Worm (Caenorhabditis elegans): ENCODE measurements around the gene unc-78.

The unc-78 gene

DNA sequence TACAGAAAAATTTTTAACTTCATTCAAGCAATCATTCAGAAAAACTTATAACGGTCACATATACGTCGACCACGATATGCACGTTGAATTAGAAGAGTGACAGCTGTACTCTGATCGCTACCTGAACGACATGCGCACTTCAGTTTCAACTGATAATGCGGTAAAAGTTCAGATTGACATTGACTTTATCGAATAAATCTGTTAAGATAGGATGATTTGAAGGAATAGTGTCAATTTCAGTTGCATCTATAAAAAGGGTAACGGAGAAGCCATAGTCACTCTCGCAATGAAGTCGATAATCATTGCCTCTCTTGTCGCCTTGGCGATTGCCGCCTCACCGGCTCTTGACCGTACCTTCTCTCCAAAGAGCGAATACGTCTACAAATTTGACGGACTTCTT lies 8.2 kb downstream of the unc-78 start, which contains the start of gene vit-5:
Gene vit-5 (plus strand): TSS at position 277 of the 400 bp plus-strand sequence.
- TF ChIP-seq unc-62 (GFP tag; optimal IDR thresholded peaks at IDR 0.05): no peak

DNA sequence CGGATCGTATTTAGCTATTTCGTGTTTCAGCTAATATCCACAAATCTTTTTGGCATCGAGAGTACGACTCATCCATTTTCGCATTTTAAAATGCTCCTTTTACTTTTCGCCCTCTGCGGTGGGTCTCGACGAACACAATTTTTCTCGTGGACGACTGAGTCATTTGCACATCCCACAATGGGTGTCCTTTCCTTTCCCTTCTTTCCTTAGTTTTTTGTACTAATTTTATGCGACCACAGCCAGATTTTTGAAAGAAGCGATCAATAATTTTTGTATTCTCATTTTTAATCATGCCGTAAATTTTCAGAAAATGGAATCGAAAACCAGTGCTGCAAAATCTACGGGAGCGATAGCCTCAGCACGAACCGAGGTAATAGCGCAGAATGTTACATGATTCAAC lies 9.7 kb downstream of the unc-78 start, which contains the start of gene C04F6.9:
Gene C04F6.9 (plus strand): TSS at position 301 of the 400 bp plus-strand sequence.
- no peak for TF ChIP-seq unc-62 (GFP tag; optimal IDR thresholded peaks at IDR 0.05)

DNA sequence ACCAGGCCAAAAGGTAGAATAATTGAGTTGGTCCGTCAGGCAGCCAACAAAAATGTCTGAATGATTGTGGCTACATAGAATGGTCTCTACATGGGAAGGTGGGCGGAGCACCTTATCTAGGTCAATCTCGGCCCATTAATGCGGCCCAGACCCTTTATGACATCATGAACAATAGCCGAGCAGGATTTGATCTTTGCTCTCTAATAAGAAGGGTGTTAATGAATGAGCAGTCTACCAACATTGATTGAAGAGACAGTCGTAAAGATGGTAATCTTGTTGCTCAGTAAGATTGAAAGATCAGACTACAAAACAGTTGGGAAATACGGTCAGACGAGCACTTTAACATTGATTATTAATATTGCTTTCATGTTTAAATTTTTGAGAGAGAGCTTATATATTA lies 11.0 kb downstream of the unc-78 start:
- TF ChIP-seq unc-62 (GFP tag; optimal IDR thresholded peaks at IDR 0.05): no peak

DNA sequence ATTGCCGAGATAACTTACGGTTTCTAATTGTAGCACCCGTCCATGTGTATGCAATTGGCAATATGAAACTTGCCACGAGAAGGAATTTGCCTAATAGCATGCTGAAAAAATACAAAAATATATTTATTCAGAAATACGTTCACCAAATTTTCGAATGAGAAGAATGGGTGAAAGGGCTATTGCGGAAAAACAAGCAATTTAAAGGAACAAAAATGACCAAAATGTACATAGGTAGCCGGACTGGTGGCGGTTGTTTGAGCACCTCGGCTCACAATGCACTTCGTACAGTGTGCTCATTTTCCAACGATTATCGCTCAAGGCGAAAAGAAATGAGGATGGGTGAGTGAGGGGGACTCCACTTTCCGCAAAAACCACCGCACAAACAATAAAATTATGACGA lies 11.5 kb downstream of the unc-78 start, which contains the start of gene cht-1:
Gene cht-1 (minus strand): TSS at position 101 of the 400 bp plus-strand sequence.
- no peak for TF ChIP-seq unc-62 (GFP tag; optimal IDR thresholded peaks at IDR 0.05)

DNA sequence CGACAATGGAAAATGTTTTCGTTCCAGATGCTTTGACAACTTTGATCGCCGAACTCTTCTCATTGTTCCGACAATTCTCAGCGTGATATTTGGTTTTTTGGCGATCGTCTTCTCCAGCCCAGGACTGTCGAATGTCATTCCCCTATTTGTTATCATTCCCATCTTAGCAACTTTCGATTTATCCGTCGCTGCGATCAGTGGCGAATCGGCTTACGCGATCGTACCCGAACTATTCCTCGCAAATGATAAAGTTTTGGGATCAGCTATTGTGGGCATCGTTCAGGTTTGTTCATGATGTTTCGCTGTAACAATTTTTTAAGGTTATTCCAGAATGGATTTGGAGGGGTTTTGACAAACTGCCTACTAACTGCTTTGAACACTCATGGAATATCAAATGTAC lies 14.7 kb downstream of the unc-78 start:
- no peak for TF ChIP-seq unc-62 (GFP tag; optimal IDR thresholded peaks at IDR 0.05)

DNA sequence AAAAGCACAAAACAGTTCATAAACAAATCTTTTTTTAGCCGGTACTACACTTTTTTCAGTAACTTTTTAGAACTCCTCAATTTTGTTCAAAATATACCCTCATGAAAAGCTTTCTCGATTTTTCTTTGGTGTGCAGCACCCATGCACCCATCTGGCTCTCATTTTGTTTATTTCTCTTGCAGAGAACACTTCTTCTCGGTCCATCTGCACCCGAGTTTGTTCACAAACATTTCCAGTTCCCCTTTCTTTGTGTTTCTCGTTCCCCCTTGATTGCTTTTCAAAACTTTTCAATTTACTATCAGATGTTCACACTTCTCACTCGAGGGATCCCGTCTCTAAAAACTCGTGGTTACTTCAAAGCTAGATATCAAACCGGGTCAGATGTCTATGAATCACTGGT lies 17.9 kb downstream of the unc-78 start, which contains the start of gene slcf-2:
Gene slcf-2 (plus strand): TSS at position 301 of the 400 bp plus-strand sequence.
- no peak for TF ChIP-seq unc-62 (GFP tag; optimal IDR thresholded peaks at IDR 0.05)

DNA sequence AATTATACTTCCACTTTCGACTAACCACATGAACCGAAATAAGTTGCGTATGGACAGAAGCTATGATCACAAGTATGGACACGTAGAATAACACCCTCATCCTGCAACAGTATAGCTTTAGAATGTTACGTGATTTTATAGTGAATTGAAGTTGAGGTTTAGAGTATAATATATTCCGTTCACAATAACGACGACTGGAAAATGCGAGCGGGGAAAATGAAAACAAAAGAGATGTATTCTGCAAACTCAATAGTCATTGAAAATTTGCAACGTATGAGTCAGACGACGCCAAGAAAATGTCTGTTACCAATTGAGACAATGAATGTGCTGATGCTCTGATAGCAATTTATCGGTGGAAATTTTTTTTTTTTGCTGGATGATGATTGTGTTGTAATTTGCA lies 26.1 kb downstream of the unc-78 start, which contains the start of gene acp-1:
Gene acp-1 (minus strand): TSS at position 101 of the 400 bp plus-strand sequence.
- no peak for TF ChIP-seq unc-62 (GFP tag; optimal IDR thresholded peaks at IDR 0.05)

DNA sequence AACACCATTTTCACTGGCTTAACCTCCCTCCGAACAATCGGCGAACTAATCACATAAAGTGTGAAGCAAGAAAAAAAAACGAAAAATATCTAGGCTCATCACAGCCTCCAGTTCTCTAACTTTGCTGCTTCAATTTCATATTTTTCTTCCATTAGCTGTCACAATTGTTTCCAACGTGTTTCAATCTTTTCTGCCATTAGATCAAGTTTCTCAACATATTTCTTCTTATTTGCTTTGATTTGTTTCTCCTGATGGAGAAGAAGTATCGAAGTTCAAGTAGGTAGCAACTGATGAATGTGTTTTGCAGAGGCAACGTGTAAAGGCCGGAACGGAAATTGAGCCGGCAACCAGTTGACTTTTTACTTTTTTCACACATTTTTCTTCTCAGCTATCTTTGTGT lies 31.2 kb downstream of the unc-78 start, which contains the start of gene ZK563.7:
Gene ZK563.7 (plus strand): TSS at position 301 of the 400 bp plus-strand sequence.
- no peak for TF ChIP-seq unc-62 (GFP tag; optimal IDR thresholded peaks at IDR 0.05)

DNA sequence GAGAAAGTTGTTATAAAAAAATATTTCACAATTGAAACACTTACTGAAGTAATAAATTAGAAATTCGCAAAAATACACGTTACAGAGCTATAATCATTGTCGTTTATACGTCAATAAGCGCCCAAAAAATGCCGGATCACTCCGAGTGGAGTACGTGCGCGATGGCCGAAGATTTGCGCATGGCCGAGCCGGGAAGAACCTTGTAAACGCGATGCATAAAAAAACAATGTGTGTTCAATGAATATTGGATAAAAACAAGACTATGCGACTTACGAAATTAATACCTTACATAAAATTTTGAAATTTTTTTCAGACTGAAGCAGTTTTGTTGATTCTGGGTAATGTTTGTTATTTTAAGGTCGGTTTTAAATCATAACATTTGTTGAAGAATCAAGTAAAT lies 32.3 kb downstream of the unc-78 start, which contains the start of gene sorf-1:
Gene sorf-1 (minus strand): TSS at position 135 of the 400 bp plus-strand sequence.
- no peak for TF ChIP-seq unc-62 (GFP tag; optimal IDR thresholded peaks at IDR 0.05)

DNA sequence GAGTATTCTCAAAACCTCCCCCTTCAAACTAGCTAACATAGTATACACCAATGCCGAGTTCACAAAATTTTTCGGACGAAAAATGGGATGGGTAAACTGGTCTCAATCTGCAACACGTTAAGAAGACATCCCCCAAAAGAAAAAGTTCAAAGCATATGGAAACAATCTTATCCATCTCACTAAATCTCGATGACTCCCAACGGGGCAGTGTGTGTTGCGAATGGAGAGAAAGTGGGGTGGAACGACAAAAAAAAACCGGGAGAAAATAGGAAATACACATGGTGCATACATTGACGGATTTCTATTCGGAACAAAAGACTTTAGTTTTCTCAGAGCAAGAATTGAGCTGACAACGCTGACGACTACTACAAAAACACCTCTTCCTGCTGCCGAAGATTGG lies 36.1 kb downstream of the unc-78 start:
- no peak for TF ChIP-seq unc-62 (GFP tag; optimal IDR thresholded peaks at IDR 0.05)

DNA sequence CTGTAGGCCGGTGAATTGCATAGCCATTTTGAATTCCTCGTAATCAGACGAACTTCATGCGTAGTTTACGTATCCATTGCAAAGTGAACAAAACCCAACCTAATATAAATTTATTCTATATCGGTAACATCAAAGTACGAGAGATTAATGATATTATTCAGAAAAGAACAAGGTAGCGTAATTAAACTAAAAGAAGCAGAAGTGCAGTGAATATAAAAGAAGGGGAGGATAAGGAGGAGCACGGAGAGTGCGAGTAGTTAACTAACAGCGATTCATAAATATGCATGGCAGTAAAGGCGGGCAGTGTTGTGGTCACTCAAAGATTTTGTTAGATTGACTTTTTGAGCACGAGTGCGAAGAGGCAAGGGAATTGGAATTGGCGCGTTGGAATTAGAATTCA lies 36.8 kb downstream of the unc-78 start, which contains the start of gene clc-3:
Gene clc-3 (minus strand): TSS at position 101 of the 400 bp plus-strand sequence.
- no peak for TF ChIP-seq unc-62 (GFP tag; optimal IDR thresholded peaks at IDR 0.05)

DNA sequence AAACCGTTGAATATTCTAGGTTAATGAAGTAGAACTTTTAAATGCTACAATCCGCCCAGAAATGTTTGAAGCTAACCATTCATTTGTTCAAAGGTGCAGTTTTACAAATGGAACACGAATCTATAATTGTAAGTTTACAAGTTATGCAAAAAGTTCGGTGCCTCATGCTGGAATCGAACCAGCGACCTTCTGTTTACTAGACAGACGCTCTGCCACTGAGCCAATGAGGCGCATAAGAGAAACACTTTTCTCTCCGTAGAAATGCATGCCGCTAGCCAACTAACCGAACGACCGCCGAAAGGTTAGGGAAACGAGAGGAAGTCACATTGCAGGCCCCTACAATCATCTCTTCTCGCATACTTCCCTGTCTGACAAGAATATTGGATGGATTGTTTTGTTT lies 40.2 kb downstream of the unc-78 start:
- TF ChIP-seq unc-62 (GFP tag; optimal IDR thresholded peaks at IDR 0.05): no peak

DNA sequence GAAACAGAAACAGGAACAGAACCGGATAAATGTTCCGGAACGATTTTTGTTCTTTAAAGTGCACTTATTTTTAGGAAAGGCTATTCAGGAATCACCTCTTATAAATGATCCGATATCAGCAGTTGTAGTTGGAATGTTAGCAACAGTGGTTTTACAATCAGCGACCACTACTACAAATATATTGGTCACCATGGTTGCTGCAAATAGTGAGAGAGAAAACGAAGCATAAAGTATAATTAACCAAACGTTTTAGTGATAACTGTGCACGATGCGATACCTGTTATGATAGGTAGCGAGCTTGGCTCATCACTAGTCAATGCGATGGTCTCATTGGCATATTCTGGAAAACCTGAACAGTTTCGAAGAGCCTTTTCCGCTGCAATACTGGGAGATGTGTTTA lies 42.0 kb downstream of the unc-78 start:
- no peak for TF ChIP-seq unc-62 (GFP tag; optimal IDR thresholded peaks at IDR 0.05)

DNA sequence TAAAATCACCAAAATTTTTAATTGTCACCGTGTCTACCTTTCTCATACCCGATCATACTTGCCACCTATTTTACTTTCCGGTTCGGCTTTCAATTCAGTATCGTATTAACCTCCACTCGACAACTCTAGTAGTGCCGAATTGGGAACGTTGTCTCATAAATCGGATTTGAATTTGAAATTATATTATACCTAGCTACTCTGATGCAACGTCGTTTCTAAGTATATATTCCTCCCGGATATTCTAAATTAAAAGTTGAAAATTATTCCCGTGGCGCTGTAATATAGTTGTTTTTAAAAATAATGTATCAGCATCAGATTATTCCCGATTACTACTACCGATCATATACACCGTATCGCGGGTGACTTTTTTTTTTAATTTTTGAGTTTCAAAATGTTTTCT lies 42.8 kb downstream of the unc-78 start, which contains the start of gene ZK563.2:
Gene ZK563.2 (plus strand): TSS at position 301 of the 400 bp plus-strand sequence.
- TF ChIP-seq unc-62 (GFP tag; optimal IDR thresholded peaks at IDR 0.05): no peak

DNA sequence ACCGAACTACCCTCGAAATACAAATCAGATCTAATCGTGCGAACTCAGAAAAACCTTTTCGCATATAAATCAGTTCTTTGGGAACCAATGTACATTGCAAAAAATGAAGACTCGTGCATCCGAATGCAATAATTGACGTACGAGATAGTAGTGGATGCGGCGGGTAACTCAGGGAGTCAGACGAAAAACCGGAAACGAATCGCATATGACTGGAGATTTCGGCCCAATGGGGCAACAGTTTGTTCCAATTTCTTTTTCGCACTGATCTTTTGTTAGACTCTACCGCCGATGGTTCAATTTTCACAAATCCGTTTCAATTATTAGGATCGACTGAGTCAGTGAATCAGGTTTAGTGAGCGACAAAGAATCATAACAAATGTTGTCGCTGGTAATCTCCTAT lies 44.6 kb downstream of the unc-78 start:
- no peak for TF ChIP-seq unc-62 (GFP tag; optimal IDR thresholded peaks at IDR 0.05)

DNA sequence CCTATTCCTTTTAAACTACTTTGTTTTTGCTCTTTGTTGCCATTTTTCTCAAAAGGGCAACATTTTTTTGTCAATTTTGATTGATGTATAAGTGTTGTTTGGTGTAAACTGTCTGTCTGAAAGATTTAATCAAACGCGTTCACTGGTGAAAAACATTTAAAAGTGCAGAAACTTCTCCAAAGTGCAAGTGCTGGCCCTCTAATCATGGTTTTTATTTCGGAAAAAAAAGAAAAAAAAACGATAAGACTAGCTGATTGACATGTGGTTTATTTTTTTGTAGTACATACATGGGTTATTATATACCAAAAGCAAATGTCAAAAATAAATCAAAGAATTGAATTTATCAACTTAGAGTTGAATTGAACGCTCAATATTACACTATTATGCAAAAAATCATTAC lies 49.0 kb downstream of the unc-78 start, which contains the start of gene dhs-26:
Gene dhs-26 (minus strand): TSS at position 116 of the 400 bp plus-strand sequence.
- TF ChIP-seq unc-62 (GFP tag; optimal IDR thresholded peaks at IDR 0.05): no peak

Data from whole organism, dauer.